Fruit fly (Drosophila melanogaster) whole organism, pupa: Measurements from ENCODE around the gene CG5112.

Experiments used
- CG10348 ChIP-seq: fragments of 200-800 bp; sonication (Bioruptor generic); IDR thresholded peaks from 2 replicates; pipeline ENCODE4 v1.3.6; 2022; ENCODE audit warnings: missing biosample characterization, missing genetic modification characterization
- CG12605 ChIP-seq: fragments of 200-800 bp; sonication (Bioruptor generic); IDR thresholded peaks from 2 replicates; pipeline ENCODE4 v1.3.6; 2022; ENCODE audit warnings: missing biosample characterization, missing genetic modification characterization
- CG13204 ChIP-seq: fragments of 200-800 bp; sonication (Bioruptor generic); optimal IDR thresholded peaks from 2 replicates; lab custom pipeline; 2018; ENCODE audit warnings: missing biosample characterization, mild to moderate bottlenecking, missing genetic modification characterization, moderate library complexity
- CG14655 ChIP-seq: fragments of 200-800 bp; sonication (Bioruptor generic); optimal IDR thresholded peaks from 3 replicates; lab custom pipeline; 2017; ENCODE audit warnings: mild to moderate bottlenecking, missing biosample characterization, missing genetic modification reagents, missing genetic modification characterization
- CG15710 ChIP-seq: fragments of 200-800 bp; sonication (Bioruptor generic); optimal IDR thresholded peaks from 2 replicates; lab custom pipeline; 2018; ENCODE audit warnings: missing biosample characterization, mild to moderate bottlenecking, missing genetic modification characterization, moderate library complexity
- CG17806 ChIP-seq: fragments of 200-800 bp; sonication (Bioruptor generic); optimal IDR thresholded peaks from 2 replicates; lab custom pipeline; 2018; ENCODE audit warnings: missing biosample characterization, mild to moderate bottlenecking, missing genetic modification characterization, moderate library complexity
- CG32121 ChIP-seq: fragments of 200-800 bp; sonication (Bioruptor generic); IDR thresholded peaks from 2 replicates; pipeline ENCODE4 v1.3.6; 2022; ENCODE audit warnings: missing biosample characterization, missing genetic modification characterization
- CG34367 ChIP-seq: fragments of 200-800 bp; sonication (Bioruptor generic); optimal IDR thresholded peaks from 2 replicates; lab custom pipeline; 2018; ENCODE audit warnings: missing biosample characterization, mild to moderate bottlenecking, missing genetic modification characterization
- CG4496 ChIP-seq: fragments of 200-800 bp; sonication (Bioruptor generic); IDR thresholded peaks from 3 replicates; pipeline ENCODE4 v1.3.6; 2022; ENCODE audit warnings: missing biosample characterization, missing genetic modification characterization
- CG8159 ChIP-seq: fragments of 200-800 bp; sonication (Bioruptor generic); optimal IDR thresholded peaks from 3 replicates; lab custom pipeline; 2018; ENCODE audit warnings: missing biosample characterization, mild to moderate bottlenecking, missing genetic modification characterization, moderate library complexity
- CG8301 ChIP-seq: fragments of 200-800 bp; sonication (Bioruptor generic); optimal IDR thresholded peaks from 2 replicates; lab custom pipeline; 2018; ENCODE audit warnings: missing biosample characterization, mild to moderate bottlenecking, missing genetic modification characterization
- CG9948 ChIP-seq: fragments of 200-800 bp; sonication (Bioruptor generic); optimal IDR thresholded peaks from 2 replicates; lab custom pipeline; 2018; ENCODE audit warnings: missing biosample characterization, mild to moderate bottlenecking, missing genetic modification characterization, moderate library complexity
- D1 ChIP-seq: fragments of 200-800 bp; sonication (Bioruptor generic); optimal IDR thresholded peaks from 2 replicates; lab custom pipeline; 2018; ENCODE audit warnings: missing biosample characterization, mild to moderate bottlenecking, missing genetic modification characterization, moderate library complexity
- EcR ChIP-seq: fragments of 200-800 bp; sonication (Bioruptor generic); optimal IDR thresholded peaks from 3 replicates; lab custom pipeline; 2019; ENCODE audit warnings: missing biosample characterization, missing genetic modification characterization, mild to moderate bottlenecking, moderate library complexity, missing genetic modification reagents
- Ets98B ChIP-seq: fragments of 200-800 bp; sonication (Bioruptor generic); IDR thresholded peaks from 2 replicates; pipeline ENCODE4 v1.3.6; 2022; ENCODE audit warnings: missing biosample characterization, missing genetic modification characterization
- Pif1A ChIP-seq: fragments of 200-800 bp; sonication (Bioruptor generic); optimal IDR thresholded peaks from 3 replicates; lab custom pipeline; 2016; ENCODE audit warnings: missing biosample characterization, missing genetic modification characterization
- Pif1B ChIP-seq: fragments of 200-800 bp; sonication (Bioruptor generic); optimal IDR thresholded peaks from 3 replicates; lab custom pipeline; 2016; ENCODE audit warnings: missing biosample characterization, missing genetic modification characterization
- Snoo ChIP-seq: fragments of 200-800 bp; sonication (Bioruptor generic); optimal IDR thresholded peaks from 3 replicates; lab custom pipeline; 2017; ENCODE audit warnings: missing biosample characterization, mild to moderate bottlenecking, missing genetic modification characterization, inconsistent platforms
- fd96Ca ChIP-seq: fragments of 200-800 bp; sonication (Bioruptor generic); IDR thresholded peaks from 3 replicates; pipeline ENCODE4 v1.3.6; 2022; ENCODE audit warnings: missing biosample characterization, missing genetic modification characterization
- gl ChIP-seq: fragments of 200-800 bp; sonication (Bioruptor generic); optimal IDR thresholded peaks from 2 replicates; lab custom pipeline; 2018; ENCODE audit warnings: missing biosample characterization, mild to moderate bottlenecking, missing genetic modification characterization
- rn ChIP-seq: fragments of 200-800 bp; sonication (Bioruptor generic); IDR thresholded peaks from 2 replicates; pipeline ENCODE4 v1.3.6; 2022; ENCODE audit warnings: missing biosample characterization, missing genetic modification characterization

The CG5112 gene

DNA sequence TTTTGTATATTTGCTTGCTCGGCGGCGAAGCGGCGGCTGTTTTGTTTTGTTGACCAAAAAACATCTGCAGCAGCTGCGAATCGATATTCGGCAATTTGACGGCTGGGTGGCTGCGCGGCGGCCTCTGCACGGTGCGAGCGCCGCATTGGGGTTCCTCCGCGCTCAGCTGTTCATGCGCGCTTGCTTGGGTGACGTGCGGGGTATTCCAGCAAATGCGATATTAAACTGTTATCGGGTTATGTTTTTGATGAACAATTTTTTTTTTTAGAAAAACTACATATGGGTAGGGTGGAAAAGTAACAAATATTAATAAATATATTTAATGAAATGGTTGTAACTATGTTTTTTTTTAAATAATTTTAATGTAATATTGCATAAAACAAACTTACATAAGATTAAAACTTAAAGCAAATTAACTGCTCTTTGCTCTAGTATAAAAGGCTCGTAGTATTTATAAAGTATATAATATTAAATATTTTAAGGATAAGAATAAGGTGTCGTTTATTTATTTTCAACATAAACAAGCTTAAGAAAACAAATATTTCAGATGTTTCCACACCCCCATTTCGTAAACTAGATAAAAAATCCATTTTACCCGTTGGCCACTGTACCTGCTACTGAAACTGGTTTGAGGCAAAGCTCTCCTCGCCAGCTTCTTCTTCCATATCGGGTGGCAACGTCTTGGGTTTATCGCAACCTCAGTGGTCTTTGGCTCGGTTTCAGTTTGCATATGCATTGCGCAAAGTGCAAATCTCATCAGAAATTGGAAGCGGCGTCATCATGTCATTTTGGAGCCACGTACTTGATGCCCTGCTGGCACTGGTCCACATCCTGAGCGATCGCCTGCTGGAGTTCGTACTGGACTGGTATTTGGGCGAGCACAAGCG, at the start of gene CG5112, which contains the start of gene Gnpat:
CG5112 (plus strand) TSS at position 683 of the 887 bp plus-strand sequence.
Gnpat (minus strand) TSS at position 159 of the 887 bp plus-strand sequence.
- TF ChIP-seq CG15710 (tag; lab: Kevin White, UChicago) = peak; percentile 44
- no peak for TF ChIP-seq CG10348
- peak; percentile 46 for TF ChIP-seq CG8159 (tag; lab: Kevin White, UChicago)
- TF ChIP-seq CG4496 (GFP tag; lab: Robert Waterston, UW) = peak; percentile 6; the same call in 1 of the 3 replicates
- no peak for TF ChIP-seq CG32121 (GFP tag; lab: Robert Waterston, UW)
- TF ChIP-seq CG9948 (tag; lab: Kevin White, UChicago) = peak; percentile 24
- peak; percentile 6; the same call in 1 of the 2 replicates for TF ChIP-seq Ets98B (GFP tag; lab: Robert Waterston, UW)
- TF ChIP-seq CG8301 (tag; lab: Kevin White, UChicago) = no peak
- no peak for TF ChIP-seq D1
- TF ChIP-seq CG34367 (tag; lab: Kevin White, UChicago) = no peak
- no peak for TF ChIP-seq Pif1A
- TF ChIP-seq Snoo = peak; percentile 44
- 0 out of 2 replicates have a peak, but pooled peaks have one; percentile 32 for TF ChIP-seq CG12605 (GFP tag; lab: Robert Waterston, UW)
- peak; percentile 11 for TF ChIP-seq CG13204 (GFP tag; lab: Kevin White, UChicago)
- no peak for TF ChIP-seq Pif1B (GFP tag; lab: Kevin White, UChicago)
- TF ChIP-seq CG17806 (tag; lab: Kevin White, UChicago) = peak; percentile 13
- TF ChIP-seq CG14655 = peak; percentile 19
- TF ChIP-seq rn (GFP tag; lab: Robert Waterston, UW) = no peak
- TF ChIP-seq fd96Ca (GFP tag; lab: Robert Waterston, UW) = no peak; the same call in 1 of the 3 replicates
- no peak for TF ChIP-seq gl (tag; lab: Kevin White, UChicago)
- TF ChIP-seq EcR = peak; percentile 73

DNA sequence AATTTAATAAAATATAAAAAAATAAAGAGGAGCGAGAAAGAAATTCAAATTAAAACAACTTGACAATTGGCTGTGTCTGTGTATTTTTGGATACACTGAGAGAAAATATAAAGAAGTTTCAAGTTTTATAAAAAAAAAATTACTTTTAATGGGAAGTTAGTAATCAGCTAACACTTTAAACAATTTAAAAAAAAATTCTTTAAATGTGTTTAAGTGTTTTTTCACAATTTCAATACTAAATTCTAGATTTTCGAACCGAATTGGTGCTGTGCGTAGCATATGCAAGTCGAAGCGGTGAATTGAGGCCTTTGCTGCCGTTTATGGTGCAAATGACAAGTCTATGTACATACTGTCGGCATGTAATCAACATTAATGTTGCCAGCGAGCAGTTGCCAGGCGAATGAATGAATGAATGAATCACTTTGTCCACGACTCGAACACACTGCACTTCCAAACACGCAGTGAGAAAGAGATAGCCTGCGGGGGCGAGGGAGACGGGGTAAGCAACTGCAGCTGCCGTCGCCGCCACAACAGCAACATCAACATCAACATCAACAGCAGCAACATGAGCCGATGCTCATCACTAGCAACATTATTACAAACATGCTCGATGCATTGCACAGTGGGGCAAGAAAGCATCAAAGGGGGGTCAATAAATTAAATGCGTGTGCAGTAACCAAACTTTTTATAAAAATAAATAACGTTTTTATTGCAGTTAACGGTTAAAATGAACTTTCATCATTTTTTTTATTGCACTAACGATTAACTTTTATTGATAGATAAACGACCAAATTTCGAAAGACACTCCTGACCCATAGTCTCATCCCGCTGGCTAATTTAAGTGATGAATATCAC, 45.5 kb upstream of the CG5112 start:
- TF ChIP-seq CG10348 (peak; percentile 69), CG14655 (peak; percentile 91), CG15710 (tag; lab: Kevin White, UChicago) (peak; percentile 88), CG13204 (GFP tag; lab: Kevin White, UChicago) (peak; percentile 88), fd96Ca (GFP tag; lab: Robert Waterston, UW) (peak; percentile 88), Snoo (peak; percentile 66), Pif1A (peak; percentile 93), CG12605 (GFP tag; lab: Robert Waterston, UW) (peak; percentile 78; the same call in 1 of the 2 replicates), gl (tag; lab: Kevin White, UChicago) (peak; percentile 71), CG8159 (tag; lab: Kevin White, UChicago) (peak; percentile 92), D1 (peak; percentile 83), CG4496 (GFP tag; lab: Robert Waterston, UW) (peak; percentile 94), CG32121 (GFP tag; lab: Robert Waterston, UW) (peak; percentile 87), CG17806 (tag; lab: Kevin White, UChicago) (peak; percentile 90), rn (GFP tag; lab: Robert Waterston, UW) (peak; percentile 66), CG9948 (tag; lab: Kevin White, UChicago) (peak; percentile 93), EcR (no peak), Ets98B (GFP tag; lab: Robert Waterston, UW) (peak; percentile 83), CG8301 (tag; lab: Kevin White, UChicago) (peak; percentile 90), Pif1B (GFP tag; lab: Kevin White, UChicago) (peak; percentile 89), CG34367 (tag; lab: Kevin White, UChicago) (peak; percentile 88)

DNA sequence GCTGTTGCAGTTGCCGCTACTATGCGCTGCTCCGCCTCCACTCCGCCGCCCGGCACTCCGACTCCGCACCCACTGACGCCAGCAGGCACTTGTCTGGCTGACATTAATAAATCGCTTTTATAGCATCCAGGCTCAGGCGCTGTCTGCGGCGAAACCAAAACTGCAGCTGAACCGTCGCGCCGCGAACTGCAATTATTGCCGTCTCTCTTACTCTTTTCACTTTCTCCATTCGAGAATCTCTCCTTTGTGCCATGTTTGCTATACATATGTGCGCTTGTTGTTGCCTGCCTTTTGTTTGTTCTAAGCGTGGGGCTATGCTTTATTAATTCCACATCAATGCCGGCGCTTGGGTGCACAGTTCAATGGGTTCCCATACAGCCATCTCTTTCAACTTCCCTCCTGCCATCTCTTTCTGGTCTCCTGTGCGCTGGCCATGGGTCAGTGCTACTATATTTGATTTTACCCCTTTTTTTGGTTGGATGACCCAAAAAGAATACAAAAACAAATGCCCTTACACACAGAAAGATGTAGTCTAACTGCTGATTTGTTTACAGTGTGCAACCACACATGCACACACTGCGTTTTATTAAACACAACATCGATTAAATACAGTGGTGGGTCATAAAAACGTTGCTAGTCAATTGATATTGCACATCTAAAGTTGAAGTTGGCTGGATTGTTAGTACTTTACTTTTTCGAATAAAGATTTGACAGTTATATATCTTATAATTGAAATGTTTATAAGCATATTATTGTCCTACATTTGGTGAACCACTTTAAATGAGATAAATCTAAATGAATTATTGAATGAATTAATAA, 44.6 kb upstream of the CG5112 start:
- TF ChIP-seq CG12605 (GFP tag; lab: Robert Waterston, UW) = no peak
- peak; percentile 82 for TF ChIP-seq CG13204 (GFP tag; lab: Kevin White, UChicago)

DNA sequence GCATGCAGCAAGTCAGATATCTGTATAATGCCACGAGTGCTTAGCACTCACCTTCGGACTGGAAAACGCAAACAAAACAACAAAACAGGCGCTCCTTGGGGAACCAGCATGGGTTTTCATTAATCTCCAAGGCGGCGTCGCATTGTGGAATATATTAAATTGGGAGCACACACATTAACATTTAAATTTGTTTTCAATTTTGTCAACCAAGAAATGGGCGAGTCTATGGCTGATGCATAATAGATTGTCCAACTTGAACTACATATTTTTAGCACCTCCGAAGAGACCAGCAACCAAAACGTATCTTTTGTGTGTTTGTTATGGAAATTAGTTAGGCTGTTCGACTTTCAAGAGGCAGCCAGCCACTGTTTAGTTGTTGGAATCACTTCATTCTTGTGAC, 43.8 kb upstream of the CG5112 start:
- no peak for TF ChIP-seq rn (GFP tag; lab: Robert Waterston, UW)
- no peak for TF ChIP-seq CG12605 (GFP tag; lab: Robert Waterston, UW)
- no peak for TF ChIP-seq CG34367 (tag; lab: Kevin White, UChicago)

DNA sequence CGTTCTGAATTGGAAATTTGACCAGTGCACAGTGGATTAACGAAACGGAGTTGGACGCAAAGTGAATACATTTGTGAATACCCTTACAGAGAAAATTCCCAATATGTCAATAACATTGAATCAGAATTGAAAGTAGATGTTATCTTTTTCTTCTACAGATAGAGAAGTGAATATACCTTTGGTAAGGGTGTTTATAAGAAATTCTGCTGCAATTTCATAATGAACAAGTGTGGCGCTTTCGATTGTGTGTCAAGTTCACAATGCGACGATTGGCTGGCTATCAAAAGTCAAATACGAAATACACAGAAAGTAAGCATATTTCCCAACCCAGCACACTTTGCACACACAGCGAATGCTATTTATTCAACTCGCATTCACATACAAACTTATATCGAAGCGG, 42.9 kb upstream of the CG5112 start:
- TF ChIP-seq CG34367 (tag; lab: Kevin White, UChicago) = no peak
- no peak for TF ChIP-seq CG4496 (GFP tag; lab: Robert Waterston, UW)
